Fruit fly (Drosophila melanogaster) whole organism, embryonic: Measurements from ENCODE around the gene Cyfip.

ENCODE experiments used
- Abd-B ChIP-seq: fragments of 200-800 bp; sonication (Bioruptor generic); optimal IDR thresholded peaks from 2 replicates; lab custom pipeline; 2018; ENCODE audit warnings: missing biosample characterization, mild to moderate bottlenecking, missing genetic modification characterization, moderate library complexity
- Adf1 ChIP-seq: fragments of 200-800 bp; sonication (Bioruptor generic); IDR thresholded peaks from 2 replicates; pipeline ENCODE4 v1.3.6; 2022; ENCODE audit warnings: missing biosample characterization, missing genetic modification characterization
- CG10979 ChIP-seq: fragments of 200-800 bp; sonication (Bioruptor generic); optimal IDR thresholded peaks from 2 replicates; lab custom pipeline; 2018; ENCODE audit warnings: missing biosample characterization, mild to moderate bottlenecking, missing genetic modification characterization, moderate library complexity
- CG12155 ChIP-seq: fragments of 200-800 bp; sonication (Bioruptor generic); optimal IDR thresholded peaks from 3 replicates; lab custom pipeline; 2016; ENCODE audit warnings: missing biosample characterization, missing genetic modification characterization
- CG1603 ChIP-seq: fragments of 200-800 bp; sonication (Bioruptor generic); optimal IDR thresholded peaks from 2 replicates; lab custom pipeline; 2019; ENCODE audit warnings: missing biosample characterization, mild to moderate bottlenecking, missing genetic modification characterization, moderate library complexity
- CG2678 ChIP-seq: fragments of 200-800 bp; sonication (Bioruptor generic); optimal IDR thresholded peaks from 3 replicates; lab custom pipeline; 2019; ENCODE audit warnings: missing biosample characterization, mild to moderate bottlenecking, missing genetic modification characterization, moderate library complexity
- CG30020 ChIP-seq: fragments of 200-800 bp; optimal IDR thresholded peaks from 2 replicates; lab custom pipeline; 2019; ENCODE audit warnings: missing biosample characterization, mild to moderate bottlenecking, missing genetic modification characterization, moderate library complexity
- CG30403 ChIP-seq: fragments of 200-800 bp; sonication (Bioruptor generic); optimal IDR thresholded peaks from 3 replicates; lab custom pipeline; 2016; ENCODE audit warnings: missing biosample characterization, missing genetic modification characterization
- CG31365 ChIP-seq: fragments of 200-800 bp; sonication (Bioruptor generic); optimal IDR thresholded peaks from 2 replicates; lab custom pipeline; 2018; ENCODE audit warnings: missing biosample characterization, mild to moderate bottlenecking, missing genetic modification characterization
- CG3163 ChIP-seq: fragments of 200-800 bp; sonication (Bioruptor generic); optimal IDR thresholded peaks from 3 replicates; lab custom pipeline; 2016; ENCODE audit warnings: missing biosample characterization, missing genetic modification characterization
- CG33213 ChIP-seq: fragments of 200-800 bp; sonication (Bioruptor generic); optimal IDR thresholded peaks from 3 replicates; lab custom pipeline; 2016; ENCODE audit warnings: missing biosample characterization, missing genetic modification characterization
- CG34376 ChIP-seq: fragments of 200-800 bp; sonication (Bioruptor generic); optimal IDR thresholded peaks from 2 replicates; lab custom pipeline; 2018; ENCODE audit warnings: missing biosample characterization, mild to moderate bottlenecking, missing genetic modification characterization
- CG4617 ChIP-seq: fragments of 200-800 bp; sonication (Bioruptor generic); optimal IDR thresholded peaks from 3 replicates; lab custom pipeline; 2016; ENCODE audit warnings: missing biosample characterization, missing genetic modification characterization, borderline replicate concordance
- CG6254 ChIP-seq: fragments of 200-800 bp; sonication (Bioruptor generic); optimal IDR thresholded peaks from 3 replicates; lab custom pipeline; 2017; ENCODE audit warnings: mild to moderate bottlenecking, missing biosample characterization, missing genetic modification reagents, missing genetic modification characterization
- CG6272 ChIP-seq: fragments of 200-800 bp; sonication (Bioruptor generic); IDR thresholded peaks from 2 replicates; pipeline ENCODE4 v1.3.6; 2022; ENCODE audit warnings: missing biosample characterization, missing genetic modification characterization
- CG6791 ChIP-seq: fragments of 200-800 bp; sonication (Bioruptor generic); IDR thresholded peaks from 3 replicates; pipeline ENCODE4 v1.3.6; 2022; ENCODE audit warnings: missing biosample characterization, missing genetic modification characterization; ENCODE audit not compliant: partially characterized antibody
- CG7987 ChIP-seq: fragments of 200-800 bp; sonication (Bioruptor generic); optimal IDR thresholded peaks from 2 replicates; lab custom pipeline; 2018; ENCODE audit warnings: missing biosample characterization, mild to moderate bottlenecking, missing genetic modification characterization, moderate library complexity
- CG9609 ChIP-seq: fragments of 200-800 bp; sonication (Bioruptor generic); optimal IDR thresholded peaks from 3 replicates; lab custom pipeline; 2016; ENCODE audit warnings: missing biosample characterization, missing genetic modification characterization
- CG9932 ChIP-seq: fragments of 200-800 bp; sonication (Bioruptor generic); IDR thresholded peaks from 2 replicates; pipeline ENCODE4 v1.3.6; 2022; ENCODE audit warnings: missing biosample characterization, missing genetic modification characterization
- Dbx ChIP-seq: fragments of 200-800 bp; sonication (Bioruptor generic); IDR thresholded peaks from 3 replicates; pipeline ENCODE4 v1.3.6; 2022; ENCODE audit warnings: missing biosample characterization, missing genetic modification characterization
- Dek ChIP-seq: fragments of 200-800 bp; sonication (Bioruptor generic); optimal IDR thresholded peaks from 3 replicates; lab custom pipeline; 2019; ENCODE audit warnings: missing biosample characterization, mild to moderate bottlenecking, missing genetic modification characterization, moderate library complexity
- Ets97D ChIP-seq: fragments of 200-800 bp; sonication (Bioruptor generic); optimal IDR thresholded peaks from 3 replicates; lab custom pipeline; 2016; ENCODE audit warnings: missing biosample characterization, missing genetic modification characterization
- HLH3B ChIP-seq: fragments of 200-800 bp; sonication (Bioruptor generic); IDR thresholded peaks from 2 replicates; pipeline ENCODE4 v1.3.6; 2022; ENCODE audit warnings: missing biosample characterization, missing genetic modification characterization
- HLH4C ChIP-seq: fragments of 200-800 bp; sonication (Bioruptor generic); IDR thresholded peaks from 3 replicates; pipeline ENCODE4 v1.3.6; 2022; ENCODE audit warnings: missing biosample characterization, missing genetic modification characterization; ENCODE audit not compliant: partially characterized antibody
- Hand ChIP-seq: fragments of 200-800 bp; sonication (Bioruptor generic); optimal IDR thresholded peaks from 2 replicates; lab custom pipeline; 2017; ENCODE audit warnings: mild to moderate bottlenecking, missing biosample characterization, missing genetic modification reagents, missing genetic modification characterization
- Hsf ChIP-seq: fragments of 200-800 bp; sonication (Bioruptor generic); optimal IDR thresholded peaks from 3 replicates; lab custom pipeline; 2016; ENCODE audit warnings: missing biosample characterization, missing genetic modification characterization
- NC2β ChIP-seq: fragments of 200-800 bp; sonication (Bioruptor generic); optimal IDR thresholded peaks from 2 replicates; lab custom pipeline; 2016; ENCODE audit warnings: missing biosample characterization, missing genetic modification characterization
- ab ChIP-seq: fragments of 200-800 bp; sonication (Bioruptor generic); optimal IDR thresholded peaks from 2 replicates; lab custom pipeline; 2016; ENCODE audit warnings: missing biosample characterization, missing genetic modification characterization
- ara ChIP-seq: fragments of 200-800 bp; sonication (Bioruptor generic); IDR thresholded peaks from 2 replicates; pipeline ENCODE4 v1.3.6; 2022; ENCODE audit warnings: missing biosample characterization, missing genetic modification characterization
- bab2 ChIP-seq: fragments of 200-800 bp; sonication (Bioruptor generic); optimal IDR thresholded peaks from 2 replicates; lab custom pipeline; 2016; ENCODE audit warnings: missing biosample characterization, missing genetic modification characterization
- bsh ChIP-seq, 2 experiments: fragments of 200-800 bp; sonication (Bioruptor generic); optimal IDR thresholded peaks; 2 replicates each; lab custom pipeline; 2017 to 2018; ENCODE audit warnings: mild to moderate bottlenecking in 2 of 2, missing biosample characterization in 2 of 2, missing genetic modification characterization in 2 of 2, moderate library complexity in 1 of 2
- chif ChIP-seq, 2 experiments: fragments of 200-800 bp; sonication (Bioruptor generic); optimal IDR thresholded peaks; 3 replicates each; lab custom pipeline; 2016; ENCODE audit warnings: missing biosample characterization in 2 of 2, missing genetic modification characterization in 2 of 2
- chn ChIP-seq: fragments of 200-800 bp; sonication (Bioruptor generic); optimal IDR thresholded peaks from 2 replicates; lab custom pipeline; 2016; ENCODE audit warnings: missing biosample characterization, missing genetic modification characterization
- crp ChIP-seq, 2 experiments: fragments of 200-800 bp; sonication (Bioruptor generic); optimal IDR thresholded peaks; 2 replicates in 1 of 2; 3 replicates in 1 of 2; lab custom pipeline; 2017; ENCODE audit warnings: missing biosample characterization in 2 of 2, missing genetic modification characterization in 2 of 2, mild to moderate bottlenecking in 1 of 2, moderate library complexity in 1 of 2
- dmrt99B ChIP-seq: fragments of 200-800 bp; sonication (Bioruptor generic); optimal IDR thresholded peaks from 2 replicates; lab custom pipeline; 2018; ENCODE audit warnings: missing biosample characterization, mild to moderate bottlenecking, missing genetic modification characterization, moderate library complexity
- gro ChIP-seq: fragments of 200-800 bp; sonication (Bioruptor generic); optimal IDR thresholded peaks from 2 replicates; lab custom pipeline; 2016; ENCODE audit warnings: missing biosample characterization, missing genetic modification characterization
- hbn ChIP-seq: fragments of 200-800 bp; sonication (Bioruptor generic); IDR thresholded peaks from 2 replicates; pipeline ENCODE4 v1.3.6; 2022; ENCODE audit warnings: missing biosample characterization, missing genetic modification characterization; ENCODE audit not compliant: partially characterized antibody
- ind ChIP-seq: fragments of 200-800 bp; sonication (Bioruptor generic); optimal IDR thresholded peaks from 3 replicates; lab custom pipeline; 2016; ENCODE audit warnings: missing biosample characterization, missing genetic modification characterization
- mirr ChIP-seq: fragments of 200-800 bp; sonication (Bioruptor generic); optimal IDR thresholded peaks from 3 replicates; lab custom pipeline; 2018; ENCODE audit warnings: missing biosample characterization, mild to moderate bottlenecking, missing genetic modification characterization
- p53 ChIP-seq: fragments of 200-800 bp; sonication (Bioruptor generic); optimal IDR thresholded peaks from 2 replicates; lab custom pipeline; 2016; ENCODE audit warnings: missing biosample characterization, missing genetic modification characterization
- pita ChIP-seq: fragments of 200-800 bp; sonication (Bioruptor generic); optimal IDR thresholded peaks from 2 replicates; lab custom pipeline; 2017; ENCODE audit warnings: missing biosample characterization, mild to moderate bottlenecking, missing genetic modification characterization
- pzg ChIP-seq: fragments of 200-800 bp; sonication (Bioruptor generic); optimal IDR thresholded peaks from 3 replicates; lab custom pipeline; 2018; ENCODE audit warnings: missing biosample characterization, mild to moderate bottlenecking, missing genetic modification characterization, moderate library complexity
- run ChIP-seq: fragments of 200-800 bp; sonication (Bioruptor generic); optimal IDR thresholded peaks from 3 replicates; lab custom pipeline; 2018; ENCODE audit warnings: missing biosample characterization, mild to moderate bottlenecking, missing genetic modification characterization
- tna ChIP-seq: fragments of 200-800 bp; sonication (Bioruptor generic); IDR thresholded peaks from 2 replicates; pipeline ENCODE4 v1.3.6; 2022; ENCODE audit warnings: missing biosample characterization, missing genetic modification characterization; ENCODE audit not compliant: partially characterized antibody
- zfh2 ChIP-seq: fragments of 200-800 bp; sonication (Bioruptor generic); optimal IDR thresholded peaks from 2 replicates; lab custom pipeline; 2016; ENCODE audit warnings: missing biosample characterization, missing genetic modification characterization

The Cyfip gene

DNA sequence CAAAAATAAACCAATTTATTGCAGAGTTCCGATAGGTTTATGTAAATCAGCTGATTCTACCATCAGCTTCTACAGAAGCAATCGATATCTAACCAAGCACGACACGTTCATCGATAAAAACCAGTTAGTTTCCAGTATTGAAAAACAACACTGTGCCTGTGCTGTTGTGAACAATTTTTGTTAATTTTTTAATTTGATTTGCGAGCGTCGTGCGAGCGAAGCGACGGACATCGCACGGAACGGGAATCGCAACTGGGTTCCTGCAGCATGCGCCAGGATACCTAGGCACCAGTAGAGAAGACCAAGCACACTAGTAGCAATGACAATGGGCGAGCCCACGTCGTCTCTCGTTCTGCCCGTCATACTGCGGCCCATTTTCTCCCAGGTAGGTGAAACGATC, 38.8 kb downstream of the Cyfip start, which contains the start of the genes Ccm3 and CG6136 (continued):
- peak; percentile 19 for TF ChIP-seq p53 (GFP tag; lab: Kevin White, UChicago)
- peak; percentile 88 for TF ChIP-seq CG4617 (GFP tag; lab: Kevin White, UChicago)
- TF ChIP-seq bab2 (GFP tag; lab: Kevin White, UChicago): peak; percentile 34
- peak; percentile 70 for TF ChIP-seq CG34376
- TF ChIP-seq CG2678 (tag; lab: Kevin White, UChicago): no peak
- TF ChIP-seq CG9609 (GFP tag; lab: Kevin White, UChicago): peak; percentile 15
- no peak for TF ChIP-seq CG6254
- 0 out of 2 replicates have a peak, but pooled peaks have one; percentile 10 for TF ChIP-seq CG6272 (GFP tag; lab: Robert Waterston, UW)
- TF ChIP-seq tna (GFP tag; lab: Robert Waterston, UW): peak; percentile 89
- peak; percentile 35 for TF ChIP-seq NC2β (GFP tag; lab: Kevin White, UChicago)
- no peak for TF ChIP-seq CG31365 (tag; lab: Kevin White, UChicago)
- no peak for TF ChIP-seq Hand (GFP tag; lab: Kevin White, UChicago)
- TF ChIP-seq gro (GFP tag; lab: Kevin White, UChicago): peak; percentile 78
- peak; percentile 49 for TF ChIP-seq CG3163 (GFP tag; lab: Kevin White, UChicago)
- TF ChIP-seq Abd-B (GFP tag; lab: Kevin White, UChicago): no peak
- peak; percentile 56 to 93 for TF ChIP-seq crp (GFP tag; optimal IDR thresholded peaks at IDR 0.05; lab: Kevin White, UChicago)
- TF ChIP-seq CG30020: peak; percentile 19
- TF ChIP-seq HLH3B (GFP tag; lab: Robert Waterston, UW): 0 out of 2 replicates have a peak, but pooled peaks have one; percentile 26
- peak; percentile 33 for TF ChIP-seq CG7987 (GFP tag; lab: Kevin White, UChicago)
- TF ChIP-seq CG1603: peak; percentile 68
- peak; percentile 48 for TF ChIP-seq zfh2 (GFP tag; lab: Kevin White, UChicago)
- no peak for TF ChIP-seq chif (GFP tag; optimal IDR thresholded peaks at IDR 0.05; lab: Kevin White, UChicago)
- TF ChIP-seq Dek (tag; lab: Kevin White, UChicago): no peak
- peak; percentile 42 for TF ChIP-seq CG12155 (GFP tag; lab: Kevin White, UChicago)
- TF ChIP-seq mirr (GFP tag; lab: Kevin White, UChicago): peak; percentile 33
- TF ChIP-seq pzg (GFP tag; lab: Kevin White, UChicago): peak; percentile 86
- TF ChIP-seq Ets97D (GFP tag; lab: Kevin White, UChicago): peak; percentile 76
- TF ChIP-seq bsh (GFP tag; optimal IDR thresholded peaks at IDR 0.05; lab: Kevin White, UChicago): no peak
- no peak for TF ChIP-seq CG33213
- peak; percentile 36 for TF ChIP-seq CG10979 (tag; lab: Kevin White, UChicago)
- no peak for TF ChIP-seq run (tag; lab: Kevin White, UChicago)
- TF ChIP-seq Adf1 (GFP tag; lab: Robert Waterston, UW): peak; percentile 41; the same call in 1 of the 2 replicates
- peak; percentile 93 for TF ChIP-seq CG6791
- no peak for TF ChIP-seq dmrt99B (tag; lab: Kevin White, UChicago)
- TF ChIP-seq pita (GFP tag; lab: Kevin White, UChicago): no peak
- no peak for TF ChIP-seq ab (GFP tag; lab: Kevin White, UChicago)
- peak; percentile 15; the same call in 1 of the 2 replicates for TF ChIP-seq ara (GFP tag; lab: Robert Waterston, UW)
- peak; percentile 91 for TF ChIP-seq HLH4C (GFP tag; lab: Robert Waterston, UW)
- TF ChIP-seq Dbx (GFP tag; lab: Robert Waterston, UW): peak; percentile 75
- TF ChIP-seq ind (GFP tag; lab: Kevin White, UChicago): peak; percentile 19
- peak; percentile 17 for TF ChIP-seq chn
- peak; percentile 89 for TF ChIP-seq hbn
- peak; percentile 35 for TF ChIP-seq Hsf (GFP tag; lab: Kevin White, UChicago)
- peak; percentile 41 for TF ChIP-seq CG30403 (GFP tag; lab: Kevin White, UChicago)
- peak; percentile 81 for TF ChIP-seq CG9932 (GFP tag; lab: Robert Waterston, UW)
